Worm (Caenorhabditis elegans) whole organism, mixed stage, embryonic: Measurements from ENCODE around the gene T22B2.1.

Experiments
- ceh-43 ChIP-seq: fragments of 200-800 bp; sonication (Bioruptor generic); optimal IDR thresholded peaks from 2 replicates; lab custom pipeline; 2018; ENCODE audit warnings: mild to moderate bottlenecking, missing genetic modification characterization, moderate library complexity, missing compliant biosample characterization
- ces-1 ChIP-seq: fragments of 150-350 bp; optimal IDR thresholded peaks from 2 replicates; lab custom pipeline; 2014; ENCODE audit warnings: missing biosample characterization, missing genetic modification reagents, missing genetic modification characterization
- flh-1 ChIP-seq: fragments of 200-800 bp; sonication (Bioruptor generic); optimal IDR thresholded peaks from 2 replicates; lab custom pipeline; 2018; ENCODE audit warnings: mild to moderate bottlenecking, missing genetic modification characterization, moderate library complexity, missing compliant biosample characterization
- hlh-1 ChIP-seq: fragments of 150-350 bp; optimal IDR thresholded peaks from 2 replicates; lab custom pipeline; 2014; ENCODE audit warnings: missing biosample characterization, missing genetic modification reagents, missing genetic modification characterization
- lin-13 ChIP-seq: fragments of 150-350 bp; optimal IDR thresholded peaks from 2 replicates; lab custom pipeline; 2014; ENCODE audit warnings: missing biosample characterization, missing genetic modification characterization
- lsy-2 ChIP-seq: fragments of 150-350 bp; optimal IDR thresholded peaks from 2 replicates; lab custom pipeline; 2014; ENCODE audit warnings: missing biosample characterization, missing genetic modification characterization
- mep-1 ChIP-seq: fragments of 150-350 bp; optimal IDR thresholded peaks from 2 replicates; lab custom pipeline; 2017; ENCODE audit warnings: missing biosample characterization, missing genetic modification reagents, missing genetic modification characterization, inconsistent platforms
- nhr-12 ChIP-seq: fragments of 150-350 bp; optimal IDR thresholded peaks from 2 replicates; lab custom pipeline; 2014; ENCODE audit warnings: missing biosample characterization, missing genetic modification characterization
- nhr-28 ChIP-seq: fragments of 150-350 bp; optimal IDR thresholded peaks from 2 replicates; lab custom pipeline; 2014; ENCODE audit warnings: missing biosample characterization, missing genetic modification characterization
- nhr-76 ChIP-seq: sonication (generic microtip); optimal IDR thresholded peaks from 2 replicates; lab custom pipeline; 2017; ENCODE audit warnings: missing biosample characterization, missing genetic modification characterization
- snpc-4 ChIP-seq: fragments of 150-350 bp; optimal IDR thresholded peaks from 2 replicates; lab custom pipeline; 2014; ENCODE audit warnings: missing biosample characterization, missing genetic modification characterization
- unc-120 ChIP-seq: sonication (generic microtip); optimal IDR thresholded peaks from 2 replicates; lab custom pipeline; 2017; ENCODE audit warnings: missing genetic modification characterization, missing compliant biosample characterization; ENCODE audit not compliant: poor library complexity, severe bottlenecking
- unc-62 ChIP-seq: fragments of 150-350 bp; optimal IDR thresholded peaks from 2 replicates; lab custom pipeline; 2014; ENCODE audit warnings: missing biosample characterization, missing genetic modification reagents, missing genetic modification characterization
- ztf-11 ChIP-seq: fragments of 150-350 bp; optimal IDR thresholded peaks from 2 replicates; lab custom pipeline; 2014; ENCODE audit warnings: missing biosample characterization, missing genetic modification characterization

- no peak for TF ChIP-seq nhr-76
- TF ChIP-seq unc-62 (GFP tag; lab: Kevin White, UChicago): no peak
- TF ChIP-seq snpc-4 (tag; lab: Kevin White, UChicago): no peak
- TF ChIP-seq unc-120 (tag; lab: Kevin White, UChicago): no peak
- no peak for TF ChIP-seq nhr-28 (tag; lab: Kevin White, UChicago)
- TF ChIP-seq flh-1 (GFP tag; lab: Kevin White, UChicago): no peak
- no peak for TF ChIP-seq ces-1 (GFP tag; lab: Kevin White, UChicago)
- TF ChIP-seq nhr-12 (tag; lab: Kevin White, UChicago): no peak
- no peak for TF ChIP-seq mep-1 (tag; lab: Kevin White, UChicago)
- TF ChIP-seq lin-13 (tag; lab: Kevin White, UChicago): no peak
- no peak for TF ChIP-seq ztf-11 (tag; lab: Kevin White, UChicago)
- no peak for TF ChIP-seq lsy-2 (tag; lab: Kevin White, UChicago)
- no peak for TF ChIP-seq hlh-1
- TF ChIP-seq ceh-43 (GFP tag; lab: Kevin White, UChicago): no peak
These were observed 30.3 kb upstream of the T22B2.1 start, which contains the start of gene F47F2.3 for ce11 chrX:3895577-3895976.
